Worm (Caenorhabditis elegans) whole organism, early embryonic: ENCODE measurements around the gene F19F10.14.

Source experiments
- ceh-13 ChIP-seq: fragments of 200-800 bp; sonication (Bioruptor generic); optimal IDR thresholded peaks from 2 replicates; lab custom pipeline; 2018; ENCODE audit warnings: mild to moderate bottlenecking, missing genetic modification characterization, missing compliant biosample characterization
- flt-1 ChIP-seq: fragments of 200-800 bp; sonication (Bioruptor generic); IDR thresholded peaks from 2 replicates; pipeline ENCODE4 v1.3.6; 2022; ENCODE audit warnings: missing genetic modification characterization, missing compliant biosample characterization
- tbx-11 ChIP-seq: fragments of 200-800 bp; sonication (Bioruptor generic); IDR thresholded peaks from 2 replicates; pipeline ENCODE4 v1.3.6; 2022; ENCODE audit warnings: missing genetic modification characterization, missing compliant biosample characterization

ce11 chrV:7524447-7524846, 46.4 kb downstream of the F19F10.14 start, which contains the start of gene C54F6.20:
- no peak for TF ChIP-seq flt-1 (GFP tag; lab: Robert Waterston, UW)
- no peak for TF ChIP-seq tbx-11
- TF ChIP-seq ceh-13 (GFP tag; lab: Kevin White, UChicago): no peak
